Worm (Caenorhabditis elegans) whole organism, midembryonic: ENCODE data around the gene marc-2.
A peak's percentile ranks its signal among the peaks of the same experiment; 100 is the strongest.

Source experiments
- T22C8.4 ChIP-seq: fragments of 200-800 bp; sonication (Bioruptor generic); IDR thresholded peaks from 2 replicates; pipeline ENCODE4 v1.3.6; 2022; ENCODE audit warnings: missing genetic modification characterization, missing compliant biosample characterization
- cog-1 ChIP-seq: sonication (generic microtip); optimal IDR thresholded peaks from 2 replicates; lab custom pipeline; 2016; ENCODE audit warnings: missing genetic modification characterization, missing compliant biosample characterization
- flt-1 ChIP-seq: fragments of 200-800 bp; sonication (Bioruptor generic); IDR thresholded peaks from 2 replicates; pipeline ENCODE4 v1.3.6; 2022; ENCODE audit warnings: missing genetic modification characterization, missing compliant biosample characterization
- klf-2 ChIP-seq: fragments of 200-800 bp; sonication (Bioruptor generic); conservative IDR thresholded peaks from 2 replicates; pipeline ENCODE4 v1.3.6; 2022; ENCODE audit warnings: missing genetic modification reagents, missing genetic modification characterization, missing compliant biosample characterization
- med-1 ChIP-seq: sonication (generic microtip); optimal IDR thresholded peaks from 2 replicates; lab custom pipeline; 2017; ENCODE audit warnings: missing genetic modification characterization, mild to moderate bottlenecking, missing compliant biosample characterization, antibody characterized with exemption, missing genetic modification reagents; ENCODE audit not compliant: insufficient read depth
- ref-1 ChIP-seq: fragments of 200-800 bp; sonication (Bioruptor generic); conservative IDR thresholded peaks from 2 replicates; pipeline ENCODE4 v1.3.6; 2022; ENCODE audit warnings: missing genetic modification reagents, missing genetic modification characterization, missing compliant biosample characterization
- tab-1 ChIP-seq: fragments of 200-800 bp; sonication (Bioruptor generic); IDR thresholded peaks from 2 replicates; pipeline ENCODE4 v1.3.6; 2022; ENCODE audit warnings: missing genetic modification characterization, missing compliant biosample characterization
- ztf-23 ChIP-seq: fragments of 200-800 bp; sonication (Bioruptor generic); IDR thresholded peaks from 2 replicates; pipeline ENCODE4 v1.3.6; 2022; ENCODE audit warnings: missing genetic modification reagents, missing genetic modification characterization, missing compliant biosample characterization
- ztf-29 ChIP-seq: fragments of 200-800 bp; sonication (Bioruptor generic); IDR thresholded peaks from 2 replicates; pipeline ENCODE4 v1.3.6; 2022; ENCODE audit warnings: missing genetic modification reagents, missing genetic modification characterization, missing compliant biosample characterization

The marc-2 gene

DNA sequence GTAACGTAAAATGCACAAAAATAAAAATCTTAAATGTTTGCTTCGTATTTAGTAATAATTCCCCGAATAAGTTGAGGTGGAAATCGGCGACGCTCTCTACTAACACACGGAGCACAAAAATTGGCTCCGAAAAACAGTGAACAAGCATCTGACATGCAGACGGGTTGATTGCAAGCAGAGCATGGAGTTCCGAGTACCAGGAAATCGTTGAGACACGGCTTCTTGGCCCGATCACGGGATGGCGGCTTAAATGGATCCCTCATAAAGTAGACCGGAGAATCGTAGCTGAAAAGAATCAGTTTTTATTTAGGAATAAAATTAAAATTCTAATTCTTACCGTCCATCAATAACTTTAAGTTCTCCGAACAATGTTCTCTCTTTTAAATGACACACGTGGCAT, 1.5 kb upstream of the marc-2 start:
- TF ChIP-seq med-1 (GFP tag; lab: Kevin White, UChicago) (no peak), flt-1 (GFP tag; lab: Robert Waterston, UW) (0 out of 2 replicates have a peak, but pooled peaks have one; percentile 35)

- TF ChIP-seq klf-2 (GFP tag; lab: Robert Waterston, UW) (no peak), cog-1 (tag; lab: Kevin White, UChicago) (no peak), tab-1 (no peak), T22C8.4 (GFP tag; lab: Robert Waterston, UW) (no peak)
These were observed 764 bp upstream of the marc-2 start for ce11 chrII:10661448-10662064.

ce11 chrII:10659585-10659984, 1.2 kb downstream of the marc-2 start:
- no peak for TF ChIP-seq tab-1
- no peak for TF ChIP-seq klf-2 (GFP tag; lab: Robert Waterston, UW)
- TF ChIP-seq cog-1 (tag; lab: Kevin White, UChicago): no peak
- no peak for TF ChIP-seq med-1 (GFP tag; lab: Kevin White, UChicago)
- TF ChIP-seq ref-1: no peak
- TF ChIP-seq ztf-23 (GFP tag; lab: Robert Waterston, UW): no peak
- no peak for TF ChIP-seq ztf-29 (GFP tag; lab: Robert Waterston, UW)
- no peak for TF ChIP-seq flt-1 (GFP tag; lab: Robert Waterston, UW)
- no peak for TF ChIP-seq T22C8.4 (GFP tag; lab: Robert Waterston, UW)

- peak; percentile 45 for TF ChIP-seq cog-1 (tag; lab: Kevin White, UChicago)
- TF ChIP-seq med-1 (GFP tag; lab: Kevin White, UChicago): no peak
These were observed 2.1 kb downstream of the marc-2 start, which contains the start of the genes snu-13 and rsp-7 for ce11 chrII:10658576-10659256. Gene snu-13, minus strand, starts transcription at chrII:10658626. Gene rsp-7, plus strand, starts transcription at chrII:10659206.

DNA sequence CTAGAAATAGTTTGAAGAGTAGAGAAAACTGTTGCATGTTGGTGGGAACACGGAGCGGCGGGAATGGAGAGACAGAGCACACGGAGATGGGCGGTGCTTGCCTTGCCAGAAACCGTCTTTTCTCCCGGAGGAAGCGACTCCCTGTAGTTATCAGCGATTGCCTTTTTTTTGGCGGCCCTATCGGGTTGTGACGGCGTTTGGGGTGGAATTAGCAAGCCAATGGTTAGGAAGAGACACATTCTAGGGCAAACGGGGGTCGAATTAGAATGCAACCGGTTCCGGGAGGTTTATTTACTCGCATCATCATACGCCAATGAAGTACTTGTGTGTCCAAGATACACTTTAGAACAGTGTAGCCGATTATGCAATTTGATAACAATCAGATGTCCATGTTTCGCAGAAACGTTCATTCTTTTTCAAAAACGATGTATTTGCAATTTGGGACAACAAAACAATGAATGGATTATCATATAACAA, 3.1 kb downstream of the marc-2 start, which contains the start of gene lact-3:
TSS of gene lact-3 (minus strand) at position 51 of the 477 bp plus-strand sequence.
- TF ChIP-seq flt-1 (GFP tag; lab: Robert Waterston, UW) (no peak), cog-1 (tag; lab: Kevin White, UChicago) (no peak), tab-1 (no peak), klf-2 (GFP tag; lab: Robert Waterston, UW) (no peak), ref-1 (no peak), T22C8.4 (GFP tag; lab: Robert Waterston, UW) (no peak)

ce11 chrII:10656395-10656794, 4.4 kb downstream of the marc-2 start:
- TF ChIP-seq T22C8.4 (GFP tag; lab: Robert Waterston, UW): no peak
- TF ChIP-seq ztf-29 (GFP tag; lab: Robert Waterston, UW): no peak
- TF ChIP-seq tab-1: no peak
- no peak for TF ChIP-seq ztf-23 (GFP tag; lab: Robert Waterston, UW)
- no peak for TF ChIP-seq klf-2 (GFP tag; lab: Robert Waterston, UW)
- no peak for TF ChIP-seq med-1 (GFP tag; lab: Kevin White, UChicago)
- TF ChIP-seq flt-1 (GFP tag; lab: Robert Waterston, UW): no peak
- TF ChIP-seq cog-1 (tag; lab: Kevin White, UChicago): no peak
- no peak for TF ChIP-seq ref-1

- no peak for TF ChIP-seq flt-1 (GFP tag; lab: Robert Waterston, UW)
- TF ChIP-seq ref-1: no peak
- no peak for TF ChIP-seq tab-1
- no peak for TF ChIP-seq T22C8.4 (GFP tag; lab: Robert Waterston, UW)
- TF ChIP-seq med-1 (GFP tag; lab: Kevin White, UChicago): no peak
- TF ChIP-seq ztf-29 (GFP tag; lab: Robert Waterston, UW): no peak
These were observed 6.4 kb downstream of the marc-2 start for ce11 chrII:10654435-10654834.

- TF ChIP-seq ref-1: no peak
- TF ChIP-seq flt-1 (GFP tag; lab: Robert Waterston, UW): no peak
- TF ChIP-seq klf-2 (GFP tag; lab: Robert Waterston, UW): no peak
- TF ChIP-seq med-1 (GFP tag; lab: Kevin White, UChicago): no peak
- no peak for TF ChIP-seq tab-1
- no peak for TF ChIP-seq cog-1 (tag; lab: Kevin White, UChicago)
- no peak for TF ChIP-seq ztf-23 (GFP tag; lab: Robert Waterston, UW)
- no peak for TF ChIP-seq ztf-29 (GFP tag; lab: Robert Waterston, UW)
- TF ChIP-seq T22C8.4 (GFP tag; lab: Robert Waterston, UW): no peak
These were observed 7.2 kb downstream of the marc-2 start for ce11 chrII:10653559-10653958.

ce11 chrII:10652112-10652511, 8.7 kb downstream of the marc-2 start, which contains the start of gene nphp-1:
Gene nphp-1, minus strand, starts transcription at chrII:10652256.
- no peak for TF ChIP-seq cog-1 (tag; lab: Kevin White, UChicago)
- TF ChIP-seq tab-1: no peak
- TF ChIP-seq ztf-29 (GFP tag; lab: Robert Waterston, UW): no peak
- TF ChIP-seq flt-1 (GFP tag; lab: Robert Waterston, UW): no peak
- no peak for TF ChIP-seq klf-2 (GFP tag; lab: Robert Waterston, UW)
- no peak for TF ChIP-seq ztf-23 (GFP tag; lab: Robert Waterston, UW)
- no peak for TF ChIP-seq T22C8.4 (GFP tag; lab: Robert Waterston, UW)
- no peak for TF ChIP-seq med-1 (GFP tag; lab: Kevin White, UChicago)
- no peak for TF ChIP-seq ref-1
